Worm (Caenorhabditis elegans) whole organism, midembryonic: Measurements from ENCODE around the gene C25G4.17.

Experiments used
- T22C8.4 ChIP-seq: fragments of 200-800 bp; sonication (Bioruptor generic); IDR thresholded peaks from 2 replicates; pipeline ENCODE4 v1.3.6; 2022; ENCODE audit warnings: missing genetic modification characterization, missing compliant biosample characterization
- cog-1 ChIP-seq: sonication (generic microtip); optimal IDR thresholded peaks from 2 replicates; lab custom pipeline; 2016; ENCODE audit warnings: missing genetic modification characterization, missing compliant biosample characterization
- flt-1 ChIP-seq: fragments of 200-800 bp; sonication (Bioruptor generic); IDR thresholded peaks from 2 replicates; pipeline ENCODE4 v1.3.6; 2022; ENCODE audit warnings: missing genetic modification characterization, missing compliant biosample characterization
- klf-2 ChIP-seq: fragments of 200-800 bp; sonication (Bioruptor generic); conservative IDR thresholded peaks from 2 replicates; pipeline ENCODE4 v1.3.6; 2022; ENCODE audit warnings: missing genetic modification reagents, missing genetic modification characterization, missing compliant biosample characterization
- med-1 ChIP-seq: sonication (generic microtip); optimal IDR thresholded peaks from 2 replicates; lab custom pipeline; 2017; ENCODE audit warnings: missing genetic modification characterization, mild to moderate bottlenecking, missing compliant biosample characterization, antibody characterized with exemption, missing genetic modification reagents; ENCODE audit not compliant: insufficient read depth
- ref-1 ChIP-seq: fragments of 200-800 bp; sonication (Bioruptor generic); conservative IDR thresholded peaks from 2 replicates; pipeline ENCODE4 v1.3.6; 2022; ENCODE audit warnings: missing genetic modification reagents, missing genetic modification characterization, missing compliant biosample characterization
- tab-1 ChIP-seq: fragments of 200-800 bp; sonication (Bioruptor generic); IDR thresholded peaks from 2 replicates; pipeline ENCODE4 v1.3.6; 2022; ENCODE audit warnings: missing genetic modification characterization, missing compliant biosample characterization
- ztf-23 ChIP-seq: fragments of 200-800 bp; sonication (Bioruptor generic); IDR thresholded peaks from 2 replicates; pipeline ENCODE4 v1.3.6; 2022; ENCODE audit warnings: missing genetic modification reagents, missing genetic modification characterization, missing compliant biosample characterization
- ztf-29 ChIP-seq: fragments of 200-800 bp; sonication (Bioruptor generic); IDR thresholded peaks from 2 replicates; pipeline ENCODE4 v1.3.6; 2022; ENCODE audit warnings: missing genetic modification reagents, missing genetic modification characterization, missing compliant biosample characterization

Gene C25G4.17

ce11 chrIV:12441715-12442114 lies at the start of gene C25G4.17:
C25G4.17 (plus strand) TSS chrIV:12442015.
- TF ChIP-seq klf-2 (no peak), cog-1 (tag; lab: Kevin White, UChicago) (no peak), ref-1 (GFP tag; lab: Robert Waterston, UW) (no peak), flt-1 (no peak), tab-1 (no peak), ztf-29 (GFP tag; lab: Robert Waterston, UW) (no peak), T22C8.4 (no peak), ztf-23 (GFP tag; lab: Robert Waterston, UW) (no peak), med-1 (GFP tag; lab: Kevin White, UChicago) (no peak)

ce11 chrIV:12396645-12397258 lies 45.1 kb upstream of the C25G4.17 start:
- TF ChIP-seq cog-1 (tag; lab: Kevin White, UChicago) (no peak), flt-1 (no peak), klf-2 (no peak), ztf-23 (GFP tag; lab: Robert Waterston, UW) (no peak), med-1 (GFP tag; lab: Kevin White, UChicago) (no peak), ref-1 (GFP tag; lab: Robert Waterston, UW) (no peak), ztf-29 (GFP tag; lab: Robert Waterston, UW) (no peak), T22C8.4 (no peak), tab-1 (no peak)

ce11 chrIV:12398437-12398836 lies 43.4 kb upstream of the C25G4.17 start, which contains the start of gene acs-20:
acs-20 (minus strand) TSS chrIV:12398706.
- no peak for TF ChIP-seq ztf-29 (GFP tag; lab: Robert Waterston, UW)
- no peak for TF ChIP-seq med-1 (GFP tag; lab: Kevin White, UChicago)
- TF ChIP-seq cog-1 (tag; lab: Kevin White, UChicago): no peak
- TF ChIP-seq klf-2: no peak
- TF ChIP-seq flt-1: no peak

ce11 chrIV:12399983-12400382 lies 41.8 kb upstream of the C25G4.17 start:
- no peak for TF ChIP-seq med-1 (GFP tag; lab: Kevin White, UChicago)
- no peak for TF ChIP-seq flt-1
- no peak for TF ChIP-seq tab-1
- no peak for TF ChIP-seq klf-2
- TF ChIP-seq ref-1 (GFP tag; lab: Robert Waterston, UW): no peak
- TF ChIP-seq ztf-23 (GFP tag; lab: Robert Waterston, UW): no peak
- no peak for TF ChIP-seq T22C8.4
- TF ChIP-seq cog-1 (tag; lab: Kevin White, UChicago): no peak
- no peak for TF ChIP-seq ztf-29 (GFP tag; lab: Robert Waterston, UW)

ce11 chrIV:12403440-12403839 lies 38.4 kb upstream of the C25G4.17 start:
- no peak for TF ChIP-seq ref-1 (GFP tag; lab: Robert Waterston, UW)
- no peak for TF ChIP-seq med-1 (GFP tag; lab: Kevin White, UChicago)
- TF ChIP-seq ztf-23 (GFP tag; lab: Robert Waterston, UW): no peak
- no peak for TF ChIP-seq flt-1
- no peak for TF ChIP-seq klf-2
- no peak for TF ChIP-seq tab-1
- TF ChIP-seq T22C8.4: no peak

- no peak; the same call in 1 of the 2 replicates for TF ChIP-seq ztf-23 (GFP tag; lab: Robert Waterston, UW)
- TF ChIP-seq med-1 (GFP tag; lab: Kevin White, UChicago): no peak
- TF ChIP-seq cog-1 (tag; lab: Kevin White, UChicago): peak; percentile 47
- no peak for TF ChIP-seq T22C8.4
- TF ChIP-seq ztf-29 (GFP tag; lab: Robert Waterston, UW): no peak
- no peak for TF ChIP-seq tab-1
- TF ChIP-seq ref-1 (GFP tag; lab: Robert Waterston, UW): no peak
- TF ChIP-seq flt-1: no peak
Observed at ce11 chrIV:12404137-12404536, 37.7 kb upstream of the C25G4.17 start, which contains the start of gene gex-3. gex-3 (plus strand) TSS chrIV:12404431.

- no peak for TF ChIP-seq flt-1
- no peak for TF ChIP-seq ztf-23 (GFP tag; lab: Robert Waterston, UW)
- no peak for TF ChIP-seq med-1 (GFP tag; lab: Kevin White, UChicago)
- no peak for TF ChIP-seq ztf-29 (GFP tag; lab: Robert Waterston, UW)
- TF ChIP-seq T22C8.4: no peak
- no peak for TF ChIP-seq cog-1 (tag; lab: Kevin White, UChicago)
- TF ChIP-seq ref-1 (GFP tag; lab: Robert Waterston, UW): no peak
- no peak for TF ChIP-seq tab-1
- no peak for TF ChIP-seq klf-2
Observed at ce11 chrIV:12408625-12409024, 33.2 kb upstream of the C25G4.17 start, which contains the start of gene dsb-1. dsb-1 (plus strand) TSS chrIV:12408925.

ce11 chrIV:12410167-12410566 lies 31.6 kb upstream of the C25G4.17 start, which contains the start of gene acl-13:
acl-13 (plus strand) TSS chrIV:12410467.
- no peak for TF ChIP-seq klf-2
- no peak for TF ChIP-seq cog-1 (tag; lab: Kevin White, UChicago)
- no peak for TF ChIP-seq ztf-23 (GFP tag; lab: Robert Waterston, UW)
- TF ChIP-seq ztf-29 (GFP tag; lab: Robert Waterston, UW): no peak
- TF ChIP-seq tab-1: no peak
- TF ChIP-seq med-1 (GFP tag; lab: Kevin White, UChicago): no peak
- no peak for TF ChIP-seq flt-1
- no peak for TF ChIP-seq T22C8.4
- TF ChIP-seq ref-1 (GFP tag; lab: Robert Waterston, UW): no peak

- no peak for TF ChIP-seq flt-1
- TF ChIP-seq ztf-29 (GFP tag; lab: Robert Waterston, UW): no peak
- no peak for TF ChIP-seq cog-1 (tag; lab: Kevin White, UChicago)
- TF ChIP-seq ztf-23 (GFP tag; lab: Robert Waterston, UW): no peak
- TF ChIP-seq med-1 (GFP tag; lab: Kevin White, UChicago): no peak
- TF ChIP-seq tab-1: no peak
Observed at ce11 chrIV:12414601-12415000, 27.2 kb upstream of the C25G4.17 start.
